Worm (Caenorhabditis elegans): ENCODE measurements around the gene nipa-1.

- TF ChIP-seq him-1 (tag; optimal IDR thresholded peaks at IDR 0.05), result no peak
- TF ChIP-seq W03F9.2 (tag; optimal IDR thresholded peaks at IDR 0.05), result no peak
- TF ChIP-seq dao-5 (tag; optimal IDR thresholded peaks at IDR 0.05), result no peak
Measured at ce11 chrIII:3140227-3140626, 13.3 kb upstream of the nipa-1 start.

All from whole organism, L4/young adult.